Fruit fly (Drosophila melanogaster): ENCODE measurements around the gene PolE2.

PolE2 gene

DNA sequence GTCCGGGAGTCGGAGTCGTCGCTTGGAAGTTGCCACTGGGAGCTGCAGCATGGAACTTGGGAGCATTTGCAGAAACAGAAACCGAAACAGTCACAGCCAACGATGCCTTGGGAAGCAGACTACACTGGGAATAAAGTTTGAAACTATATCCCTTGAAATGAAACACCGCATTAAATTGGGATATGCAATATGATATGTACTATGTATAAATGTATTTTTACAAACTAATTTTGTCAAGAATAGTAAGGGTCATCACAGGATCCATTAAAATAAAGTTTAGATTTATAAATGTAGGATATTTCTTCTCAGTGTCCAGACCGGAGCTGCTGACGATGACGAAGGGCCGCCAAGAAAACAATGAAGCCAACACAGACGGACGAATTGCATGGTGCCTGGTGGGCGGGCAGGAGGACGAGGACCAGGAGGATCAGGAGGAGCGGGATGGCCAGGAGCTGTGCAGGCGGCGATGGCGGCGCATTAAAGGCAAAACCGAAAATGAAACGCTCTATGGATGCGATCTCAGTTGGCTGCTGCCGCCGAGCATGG, 33.3 kb downstream of the PolE2 start (continued):
- TF ChIP-seq OdsH (GFP tag; optimal IDR thresholded peaks at IDR 0.05) (peak; percentile 8), Hr39 (GFP tag; optimal IDR thresholded peaks at IDR 0.05) (peak; percentile 12), CG11762 (GFP tag; optimal IDR thresholded peaks at IDR 0.05; ENCODE audit: insufficient read depth) (no peak), Gug (GFP tag; IDR thresholded peaks at IDR 0.05) (no peak), Eip93F (GFP tag; optimal IDR thresholded peaks at IDR 0.05) (no peak), acj6 (GFP tag; optimal IDR thresholded peaks at IDR 0.05) (peak; percentile 36), CG6276 (GFP tag; optimal IDR thresholded peaks at IDR 0.05) (no peak), CG6854 (GFP tag; optimal IDR thresholded peaks at IDR 0.05) (no peak), fd59A (GFP tag; optimal IDR thresholded peaks at IDR 0.05) (peak; percentile 38), spab (GFP tag; optimal IDR thresholded peaks at IDR 0.05) (peak; percentile 66), Sox15 (GFP tag; optimal IDR thresholded peaks at IDR 0.05) (no peak), Met (GFP tag; optimal IDR thresholded peaks at IDR 0.05) (peak; percentile 59), CG3032 (tag; optimal IDR thresholded peaks at IDR 0.05) (peak; percentile 58), CG7368 (GFP tag; optimal IDR thresholded peaks at IDR 0.05) (no peak), dsx (GFP tag; optimal IDR thresholded peaks at IDR 0.05; ENCODE audit: poor library complexity, severe bottlenecking) (peak; percentile 67), CG6808 (GFP tag; optimal IDR thresholded peaks at IDR 0.05) (peak; percentile 50), Sox14 (GFP tag; optimal IDR thresholded peaks at IDR 0.05) (peak; percentile 34), CG3919 (GFP tag; optimal IDR thresholded peaks at IDR 0.05) (peak; percentile 34), CG15336 (GFP tag; IDR thresholded peaks at IDR 0.05) (no peak), fkh (GFP tag; optimal IDR thresholded peaks at IDR 0.05) (no peak), CG8319 (GFP tag; optimal IDR thresholded peaks at IDR 0.05) (no peak), ss (GFP tag; optimal IDR thresholded peaks at IDR 0.05) (peak; percentile 27 to 32), CG31627 (GFP tag; optimal IDR thresholded peaks at IDR 0.05) (peak; percentile 7), Blimp-1 (GFP tag; optimal IDR thresholded peaks at IDR 0.05) (no peak), dac (GFP tag; optimal IDR thresholded peaks at IDR 0.05) (no peak), CG16779 (tag; optimal IDR thresholded peaks at IDR 0.05) (no peak), pdm3 (GFP tag; optimal IDR thresholded peaks at IDR 0.05) (peak; percentile 22), cyc (GFP tag; optimal IDR thresholded peaks at IDR 0.05) (peak; percentile 8)

DNA sequence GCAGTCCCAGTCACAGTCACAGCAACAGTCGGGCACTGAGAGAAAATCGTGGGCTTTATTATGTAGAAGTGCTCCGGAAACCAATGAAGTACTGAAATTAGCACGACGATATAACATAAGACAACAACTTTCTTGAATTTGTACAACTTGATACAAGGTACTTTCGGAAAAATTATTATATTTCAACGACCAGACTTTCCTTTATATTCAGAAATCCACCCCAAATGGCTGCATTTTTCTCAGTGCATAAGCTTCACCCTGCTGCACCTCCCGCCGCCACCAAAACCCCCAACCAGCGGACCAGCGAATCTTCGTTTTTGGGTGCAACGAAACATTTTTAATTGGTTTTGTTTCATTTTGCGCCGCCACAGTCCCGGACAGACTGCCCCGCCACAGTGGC, 34.2 kb downstream of the PolE2 start:
- TF ChIP-seq Gug (GFP tag; IDR thresholded peaks at IDR 0.05) (no peak), topi (GFP tag; optimal IDR thresholded peaks at IDR 0.05) (peak; percentile 70), CG6808 (GFP tag; optimal IDR thresholded peaks at IDR 0.05) (peak; percentile 68), Smox (GFP tag; optimal IDR thresholded peaks at IDR 0.05) (peak; percentile 71), pdm3 (GFP tag; optimal IDR thresholded peaks at IDR 0.05) (peak; percentile 47), CG7368 (GFP tag; optimal IDR thresholded peaks at IDR 0.05) (peak; percentile 64), achi (GFP tag; optimal IDR thresholded peaks at IDR 0.05) (peak; percentile 54), CG11294 (GFP tag; IDR thresholded peaks at IDR 0.05) (no peak), lz (GFP tag; optimal IDR thresholded peaks at IDR 0.05) (peak; percentile 72), Hr38 (GFP tag; optimal IDR thresholded peaks at IDR 0.05) (no peak), Met (GFP tag; optimal IDR thresholded peaks at IDR 0.05) (peak; percentile 72), Hr39 (GFP tag; optimal IDR thresholded peaks at IDR 0.05) (peak; percentile 65), spab (GFP tag; optimal IDR thresholded peaks at IDR 0.05) (peak; percentile 51), CG8119 (GFP tag; IDR thresholded peaks at IDR 0.05) (no peak), CG3032 (tag; optimal IDR thresholded peaks at IDR 0.05) (peak; percentile 59), Ets96B (tag; optimal IDR thresholded peaks at IDR 0.05) (peak; percentile 61), Eip75B (GFP tag; optimal IDR thresholded peaks at IDR 0.05) (peak; percentile 65), eg (GFP tag; IDR thresholded peaks at IDR 0.05) (no peak), cyc (GFP tag; optimal IDR thresholded peaks at IDR 0.05) (peak; percentile 67), Ets21C (GFP tag; optimal IDR thresholded peaks at IDR 0.05) (peak; percentile 59), dac (GFP tag; optimal IDR thresholded peaks at IDR 0.05) (no peak), Sox102F (GFP tag; optimal IDR thresholded peaks at IDR 0.05) (peak; percentile 29), net (GFP tag; optimal IDR thresholded peaks at IDR 0.05) (peak; percentile 42), Sox14 (GFP tag; optimal IDR thresholded peaks at IDR 0.05) (peak; percentile 59), CG11902 (GFP tag; optimal IDR thresholded peaks at IDR 0.05) (peak; percentile 71), Blimp-1 (GFP tag; optimal IDR thresholded peaks at IDR 0.05) (peak; percentile 32), CG6276 (GFP tag; optimal IDR thresholded peaks at IDR 0.05) (no peak), CG34406 (GFP tag; optimal IDR thresholded peaks at IDR 0.05) (peak; percentile 48), CG9139 (GFP tag; optimal IDR thresholded peaks at IDR 0.05) (peak; percentile 2), CG15336 (GFP tag; IDR thresholded peaks at IDR 0.05) (no peak), fd59A (GFP tag; optimal IDR thresholded peaks at IDR 0.05) (peak; percentile 58), fd85E (GFP tag; optimal IDR thresholded peaks at IDR 0.05) (no peak), CG16779 (tag; optimal IDR thresholded peaks at IDR 0.05) (peak; percentile 35), CG10631 (GFP tag; optimal IDR thresholded peaks at IDR 0.05) (peak; percentile 50), Sox15 (GFP tag; optimal IDR thresholded peaks at IDR 0.05) (peak; percentile 45), CG3919 (GFP tag; optimal IDR thresholded peaks at IDR 0.05) (peak; percentile 73), CG1621 (tag; optimal IDR thresholded peaks at IDR 0.05) (peak; percentile 40), dsx (GFP tag; optimal IDR thresholded peaks at IDR 0.05; ENCODE audit: poor library complexity, severe bottlenecking) (peak; percentile 27)

Data from whole organism, prepupa.